Fruit fly (Drosophila melanogaster): ENCODE measurements around the gene CG12728.
A peak's percentile ranks its signal among the peaks of the same experiment; 100 is the strongest.

CG12728 gene

DNA sequence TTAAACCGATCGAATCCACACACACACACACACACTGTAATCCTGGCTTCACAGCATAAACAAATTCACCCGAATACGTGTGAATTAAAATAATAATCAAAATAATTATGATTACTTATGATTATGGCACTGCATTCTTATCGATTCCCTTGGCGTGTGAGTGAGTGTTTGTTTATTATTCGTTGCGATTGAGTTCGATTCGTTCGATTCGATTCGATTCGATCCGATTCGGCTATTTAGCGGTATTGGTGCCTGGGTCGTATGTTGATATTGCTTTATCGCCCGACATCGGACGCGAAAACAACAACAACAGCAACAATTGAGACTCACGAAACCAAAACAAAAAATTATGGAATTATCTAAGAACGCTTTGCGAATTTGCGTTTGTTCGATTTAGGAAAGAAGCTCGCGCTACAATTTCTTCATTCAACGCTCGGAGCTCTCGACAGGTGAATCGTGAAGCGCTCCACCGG is 12.8 kb downstream of the CG12728 start, which contains the start of gene CG6067:
TSS of gene CG6067 (plus strand) at position 423 of the 473 bp plus-strand sequence.
- TF ChIP-seq CG33017 (tag; optimal IDR thresholded peaks at IDR 0.05) (no peak), cic (GFP tag; optimal IDR thresholded peaks at IDR 0.05) (no peak), Crg-1 (GFP tag; optimal IDR thresholded peaks at IDR 0.05) (no peak), CG14711 (tag; optimal IDR thresholded peaks at IDR 0.05) (no peak), CG12768 (GFP tag; optimal IDR thresholded peaks at IDR 0.05) (no peak), ovo (GFP tag; optimal IDR thresholded peaks at IDR 0.05) (no peak), Mnt (GFP tag; optimal IDR thresholded peaks at IDR 0.05) (no peak)

DNA sequence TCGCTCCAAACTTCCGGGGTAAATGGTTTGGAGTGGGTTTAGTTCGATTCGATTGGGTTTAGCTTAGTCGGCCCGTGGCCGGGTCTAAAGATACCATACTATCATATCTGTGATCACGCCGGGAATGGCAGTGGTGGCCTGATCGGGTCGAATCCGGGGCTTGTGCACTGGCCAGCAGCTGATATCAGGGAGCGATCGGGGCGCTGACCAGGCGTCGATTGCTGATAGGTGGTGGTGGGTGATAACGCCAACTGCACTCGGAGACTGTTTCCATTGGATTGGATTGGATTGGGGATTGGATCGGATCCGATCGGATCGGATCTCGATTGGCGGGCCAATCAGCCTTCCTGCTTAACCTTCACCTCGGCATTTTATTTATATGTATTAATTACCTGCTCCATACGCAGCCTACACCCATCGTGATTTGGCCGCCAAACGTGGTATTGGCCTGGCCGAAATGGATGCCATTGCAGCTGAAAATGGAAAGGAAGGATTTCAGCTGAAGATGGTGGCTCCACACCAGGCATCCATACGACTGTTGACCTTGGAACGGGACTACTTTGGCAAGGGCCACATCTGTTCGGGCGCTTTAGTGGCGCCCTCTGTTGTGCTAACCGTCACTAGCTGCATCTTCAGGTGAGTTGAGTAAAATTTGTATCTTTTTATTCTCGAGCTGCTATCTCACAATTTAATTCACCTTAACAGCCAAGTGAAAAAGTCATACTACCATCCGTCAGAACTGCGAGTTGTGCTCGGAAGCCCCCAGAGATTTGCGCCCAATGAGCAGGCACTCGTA is 14.4 kb downstream of the CG12728 start:
- TF ChIP-seq pad (GFP tag; optimal IDR thresholded peaks at IDR 0.05), result no peak
- TF ChIP-seq CG12768 (GFP tag; optimal IDR thresholded peaks at IDR 0.05), result peak; percentile 7
- TF ChIP-seq CG1620 (GFP tag; optimal IDR thresholded peaks at IDR 0.05), result no peak
- TF ChIP-seq bab1 (GFP tag; optimal IDR thresholded peaks at IDR 0.05), result no peak
- no peak for TF ChIP-seq CG14711 (tag; optimal IDR thresholded peaks at IDR 0.05)
- peak; percentile 38 for TF ChIP-seq Hr96 (GFP tag; optimal IDR thresholded peaks at IDR 0.05)
- TF ChIP-seq CG7101 (tag; optimal IDR thresholded peaks at IDR 0.05), result no peak
- TF ChIP-seq cic (GFP tag; optimal IDR thresholded peaks at IDR 0.05), result no peak

DNA sequence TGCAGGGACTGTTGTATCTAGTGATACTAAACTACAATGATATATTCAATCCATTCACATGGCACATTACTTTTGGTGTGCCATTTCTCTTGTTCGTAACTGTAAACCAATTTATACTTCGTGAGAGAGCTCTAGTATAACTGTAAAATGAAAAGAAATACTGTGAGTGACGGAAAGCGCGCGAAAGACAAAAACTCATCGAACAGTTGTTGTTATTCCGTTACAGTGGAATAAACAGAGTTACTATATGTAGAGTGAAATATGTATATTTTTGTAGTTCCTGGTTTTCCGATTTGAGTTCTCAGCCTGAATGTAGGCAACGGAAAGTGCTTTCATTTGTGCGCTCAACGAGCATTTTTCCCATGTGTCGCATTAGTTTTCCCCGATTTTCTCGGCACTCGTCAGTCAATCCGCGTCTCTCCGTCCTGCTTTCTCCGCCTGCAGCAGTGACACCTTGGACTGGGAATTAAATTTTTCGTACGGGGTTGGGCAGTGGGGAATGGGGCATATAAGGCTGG is 21.8 kb downstream of the CG12728 start:
- TF ChIP-seq tj (GFP tag; optimal IDR thresholded peaks at IDR 0.05), result no peak
- TF ChIP-seq ovo (GFP tag; optimal IDR thresholded peaks at IDR 0.05), result peak; percentile 90
- TF ChIP-seq kay (GFP tag; ENCODE audit: borderline replicate concordance), result no peak
- no peak for TF ChIP-seq CG7101 (tag; optimal IDR thresholded peaks at IDR 0.05)
- TF ChIP-seq Mnt (GFP tag; optimal IDR thresholded peaks at IDR 0.05), result no peak
- TF ChIP-seq CG11617 (GFP tag; optimal IDR thresholded peaks at IDR 0.05), result no peak
- no peak for TF ChIP-seq CG12768 (GFP tag; optimal IDR thresholded peaks at IDR 0.05)
- peak; percentile 76 for TF ChIP-seq pad (GFP tag; optimal IDR thresholded peaks at IDR 0.05)
- no peak for TF ChIP-seq Crg-1 (GFP tag; optimal IDR thresholded peaks at IDR 0.05)
- TF ChIP-seq CG7045 (GFP tag; optimal IDR thresholded peaks at IDR 0.05), result no peak
- TF ChIP-seq CG1620 (GFP tag; optimal IDR thresholded peaks at IDR 0.05), result no peak
- TF ChIP-seq toe (GFP tag; optimal IDR thresholded peaks at IDR 0.05), result no peak
- TF ChIP-seq CG5204 (GFP tag; optimal IDR thresholded peaks at IDR 0.05), result no peak
- TF ChIP-seq CG14711 (tag; optimal IDR thresholded peaks at IDR 0.05), result no peak
- no peak for TF ChIP-seq bab1 (GFP tag; optimal IDR thresholded peaks at IDR 0.05)
- TF ChIP-seq cic (GFP tag; optimal IDR thresholded peaks at IDR 0.05), result no peak
- no peak for TF ChIP-seq CG33017 (tag; optimal IDR thresholded peaks at IDR 0.05)

DNA sequence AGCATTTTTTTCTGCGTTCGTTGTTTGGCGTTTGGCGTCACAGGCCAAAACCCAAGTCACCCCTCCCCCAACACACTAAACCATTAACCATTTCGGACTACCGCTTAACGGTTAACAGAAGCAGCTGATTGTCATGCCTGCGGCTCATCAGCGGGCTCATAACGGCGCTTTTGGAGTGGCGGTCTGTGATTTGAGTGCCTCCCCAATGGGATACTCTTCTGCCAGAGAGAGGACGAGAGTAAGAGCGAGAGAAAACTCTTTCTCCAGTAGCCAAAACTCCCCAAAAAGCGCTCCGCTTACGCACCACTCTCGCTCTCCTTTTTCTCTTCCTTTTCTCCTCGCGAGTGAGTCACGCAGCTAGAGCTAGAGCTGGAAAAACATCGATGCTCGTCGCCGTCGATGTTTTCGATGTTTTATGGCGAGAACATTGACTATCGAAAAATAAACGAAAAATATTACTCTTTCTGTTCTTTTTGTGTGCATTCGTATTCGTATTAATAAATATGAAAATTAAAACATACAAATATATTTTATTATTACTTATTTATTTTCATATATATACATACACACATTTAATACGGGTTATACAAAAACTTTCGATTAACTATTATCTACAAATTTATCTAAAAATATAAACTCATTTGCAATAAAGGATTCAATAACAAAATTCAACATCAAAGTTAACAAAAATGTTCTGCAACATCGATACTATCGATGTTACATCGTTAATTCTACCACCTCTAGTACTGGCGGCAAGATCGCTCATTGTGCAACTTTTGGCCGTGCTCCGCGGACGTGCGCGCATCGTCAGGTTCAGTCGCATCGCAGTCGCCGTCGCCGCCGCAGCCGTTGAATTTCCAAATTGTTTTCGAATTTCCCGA is 23.4 kb downstream of the CG12728 start, which contains the start of gene Grip:
TSS of gene Grip (plus strand) at position 763 of the 881 bp plus-strand sequence.
- TF ChIP-seq CG1620 (GFP tag; optimal IDR thresholded peaks at IDR 0.05) (no peak), ovo (GFP tag; optimal IDR thresholded peaks at IDR 0.05) (peak; percentile 53), pad (GFP tag; optimal IDR thresholded peaks at IDR 0.05) (peak; percentile 20)

DNA sequence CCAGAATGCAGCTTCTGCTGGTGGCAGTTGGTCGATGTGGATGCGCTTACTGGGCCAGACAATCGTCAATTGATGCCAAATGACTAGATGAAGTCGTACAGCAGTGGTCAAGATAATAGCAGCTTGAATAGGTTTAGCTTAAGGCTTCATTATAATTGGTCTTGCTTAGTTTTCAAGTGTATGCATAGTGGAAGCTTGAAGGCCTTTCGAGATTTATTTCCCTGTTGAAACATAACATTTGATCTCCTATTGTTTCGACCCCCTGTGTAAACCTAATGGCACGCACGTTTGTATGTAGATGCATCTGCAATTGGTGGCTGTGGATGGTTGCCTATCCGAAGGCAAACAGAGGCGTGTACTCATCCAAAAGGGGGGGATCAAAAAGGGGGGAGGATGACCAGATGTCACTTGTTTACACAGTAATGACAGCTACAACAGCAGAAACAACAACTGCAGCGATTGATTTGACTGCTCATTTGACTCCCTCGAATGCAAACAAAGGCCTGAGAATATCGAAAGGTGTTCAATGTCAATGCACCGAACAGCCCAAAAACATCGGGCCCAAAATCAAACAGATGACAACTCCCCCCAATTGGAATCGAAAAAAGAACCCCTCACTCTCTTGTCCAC is 25.8 kb downstream of the CG12728 start:
- TF ChIP-seq bab1 (GFP tag; optimal IDR thresholded peaks at IDR 0.05), result no peak
- no peak for TF ChIP-seq CG14711 (tag; optimal IDR thresholded peaks at IDR 0.05)
- TF ChIP-seq CG5204 (GFP tag; optimal IDR thresholded peaks at IDR 0.05), result no peak
- no peak for TF ChIP-seq Mnt (GFP tag; optimal IDR thresholded peaks at IDR 0.05)
- TF ChIP-seq CG12768 (GFP tag; optimal IDR thresholded peaks at IDR 0.05), result no peak
- TF ChIP-seq pad (GFP tag; optimal IDR thresholded peaks at IDR 0.05), result no peak

DNA sequence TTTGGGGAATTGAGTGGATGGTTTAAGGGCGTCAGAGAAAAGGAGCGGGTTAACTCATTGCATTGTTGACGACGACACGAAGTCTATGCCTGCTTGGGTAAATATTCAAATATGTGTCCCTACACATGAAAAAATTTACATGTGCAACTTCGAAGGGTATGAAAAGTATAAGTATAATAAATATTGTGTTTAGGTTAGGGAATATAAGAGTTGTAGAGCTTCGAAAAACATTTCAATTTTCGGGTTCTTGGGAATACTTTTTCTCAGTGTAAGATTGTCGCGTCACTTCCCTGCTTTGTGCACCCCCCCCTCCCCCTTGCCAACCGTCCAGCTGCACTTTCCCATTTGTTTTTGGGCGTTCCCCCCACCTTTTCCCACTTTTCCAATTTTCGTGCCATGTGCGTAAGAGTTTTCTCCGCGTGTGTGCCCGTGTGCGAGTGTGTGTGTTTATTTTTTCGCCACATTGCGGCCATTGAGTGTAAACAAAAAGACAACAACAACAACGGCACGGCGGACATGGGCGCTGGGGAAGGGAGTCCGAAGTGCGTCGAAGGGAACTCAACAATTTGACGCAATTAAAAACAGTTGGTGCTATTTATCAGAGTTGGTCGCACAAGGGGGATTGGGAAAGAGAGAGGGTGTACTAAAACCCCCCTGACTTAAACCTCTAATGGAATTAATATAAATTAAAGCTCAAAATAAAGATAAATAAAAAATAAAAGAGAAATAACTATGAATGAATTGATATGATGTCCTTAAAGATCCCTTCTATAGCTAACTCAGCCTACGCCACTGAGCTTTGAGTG is 27.7 kb downstream of the CG12728 start:
- TF ChIP-seq cic (GFP tag; optimal IDR thresholded peaks at IDR 0.05) (no peak), Hr96 (GFP tag; optimal IDR thresholded peaks at IDR 0.05) (no peak), CG12768 (GFP tag; optimal IDR thresholded peaks at IDR 0.05) (no peak)

Measured in whole organism, adult.